Fruit fly (Drosophila melanogaster) whole organism, larva: ENCODE measurements around the gene CG43658.
A peak's percentile ranks its signal among the peaks of the same experiment; 100 is the strongest.

ENCODE experiments used
- noc ChIP-seq: fragments of 200-800 bp; sonication (Bioruptor generic); optimal IDR thresholded peaks from 3 replicates; lab custom pipeline; 2019; ENCODE audit warnings: missing biosample characterization, mild to moderate bottlenecking, missing genetic modification characterization, moderate library complexity

The CG43658 gene

DNA sequence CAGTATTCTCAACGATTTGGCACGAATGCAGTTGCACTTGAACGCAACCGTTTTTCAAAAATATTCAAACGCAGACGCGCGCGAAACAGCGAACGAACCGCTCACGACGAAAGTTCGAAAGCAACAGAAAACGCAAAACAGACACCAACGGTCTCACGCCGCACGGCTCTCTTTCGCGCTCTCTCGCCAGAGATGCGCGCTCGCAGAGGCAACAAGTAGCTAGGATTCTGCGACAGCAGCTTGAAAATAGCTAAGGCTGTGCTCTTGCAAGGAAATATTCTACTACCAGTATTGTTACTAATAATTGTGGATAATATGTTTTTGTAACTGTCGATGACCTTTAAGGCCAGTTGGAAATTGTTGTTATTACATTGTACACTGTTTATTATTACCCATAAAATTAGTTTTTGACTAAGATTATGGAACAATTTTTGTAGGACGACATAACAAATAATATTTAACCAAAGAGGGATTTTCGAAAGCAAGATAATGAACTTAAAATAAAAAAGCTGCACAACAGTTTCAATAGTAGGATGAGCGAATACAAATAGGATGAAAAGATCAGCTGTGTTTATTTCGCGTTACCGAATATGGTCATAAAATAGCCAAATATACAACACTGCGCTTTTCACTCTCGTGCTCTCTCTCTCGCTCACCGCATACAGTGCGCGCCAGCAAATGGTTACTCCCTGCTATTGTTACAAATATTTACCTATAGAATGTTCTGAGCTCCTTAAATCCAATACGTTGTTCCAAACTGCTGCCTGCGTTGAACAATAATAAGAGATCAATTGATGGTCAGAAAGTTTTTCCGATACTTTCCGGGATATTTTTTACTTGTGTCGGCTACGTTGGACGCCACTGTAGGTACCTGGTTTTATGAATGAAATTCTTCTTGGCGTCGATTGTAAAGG is 53.8 kb downstream of the CG43658 start:
- TF ChIP-seq noc (tag; lab: Kevin White, UChicago): peak; percentile 27

DNA sequence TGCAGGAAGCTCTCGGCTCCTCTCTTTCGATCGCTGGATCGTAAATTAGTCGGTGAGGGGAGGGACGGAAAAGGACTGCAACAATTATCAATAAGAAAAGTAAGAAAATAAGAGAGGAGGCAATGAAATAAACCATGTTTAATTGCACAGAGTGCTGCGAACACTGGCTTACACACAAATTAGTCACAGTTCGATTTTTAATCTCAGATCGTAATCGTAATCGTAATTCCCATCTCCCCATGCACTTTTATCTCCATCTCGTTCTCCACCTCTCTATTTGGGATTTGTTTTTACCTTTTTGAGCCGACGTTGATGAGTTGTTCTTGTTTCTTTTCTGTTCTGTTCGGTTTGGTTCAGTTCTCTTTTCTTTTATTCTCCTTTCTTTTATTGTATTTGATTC is 54.7 kb downstream of the CG43658 start:
- no peak for TF ChIP-seq noc (tag; lab: Kevin White, UChicago)

DNA sequence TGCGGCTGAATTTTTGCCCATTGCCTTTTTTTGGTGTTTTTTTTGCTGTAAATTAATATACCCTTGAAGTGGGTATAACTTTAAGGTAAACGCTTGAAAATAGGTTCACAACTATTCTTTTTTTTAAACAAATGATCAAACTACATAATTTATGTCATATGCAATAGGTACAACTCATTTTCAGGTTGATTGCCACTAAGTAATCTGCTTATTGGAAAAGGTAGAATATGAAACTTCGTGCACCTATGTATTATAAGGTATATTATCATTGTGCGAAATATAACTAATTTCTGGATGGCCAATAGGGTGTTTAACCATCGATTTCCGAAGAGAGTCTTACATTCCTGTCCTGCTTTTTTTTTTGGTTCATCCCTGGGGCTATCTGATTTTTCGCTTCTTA is 55.4 kb downstream of the CG43658 start:
- no peak for TF ChIP-seq noc (tag; lab: Kevin White, UChicago)

DNA sequence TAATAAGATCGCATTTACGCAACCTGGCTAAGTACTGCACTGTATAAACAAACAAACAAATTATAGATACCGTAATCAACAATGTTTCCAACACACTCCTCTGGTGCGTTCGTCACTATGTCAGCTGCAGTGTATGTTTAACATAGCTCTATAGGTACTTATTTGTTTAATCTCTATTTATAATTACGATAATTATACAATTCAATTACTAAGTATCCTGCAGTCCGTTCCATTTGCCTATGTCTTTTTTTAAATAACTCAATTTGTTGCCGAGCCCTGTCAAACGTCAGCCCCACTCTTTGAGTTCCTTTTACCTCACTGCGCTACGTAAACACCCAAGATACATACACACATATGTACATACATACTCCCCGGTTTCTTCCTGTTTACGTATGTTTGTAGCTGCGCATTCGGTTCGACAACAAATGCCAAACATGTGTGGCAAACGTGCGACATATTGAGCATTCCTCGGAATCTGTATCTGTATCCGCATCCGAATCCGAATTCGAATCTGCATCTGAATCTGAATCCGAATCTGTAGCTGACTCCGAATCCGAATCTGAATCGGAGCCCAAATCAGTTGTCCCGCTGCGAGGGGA is 56.7 kb downstream of the CG43658 start:
- no peak for TF ChIP-seq noc (tag; lab: Kevin White, UChicago)

DNA sequence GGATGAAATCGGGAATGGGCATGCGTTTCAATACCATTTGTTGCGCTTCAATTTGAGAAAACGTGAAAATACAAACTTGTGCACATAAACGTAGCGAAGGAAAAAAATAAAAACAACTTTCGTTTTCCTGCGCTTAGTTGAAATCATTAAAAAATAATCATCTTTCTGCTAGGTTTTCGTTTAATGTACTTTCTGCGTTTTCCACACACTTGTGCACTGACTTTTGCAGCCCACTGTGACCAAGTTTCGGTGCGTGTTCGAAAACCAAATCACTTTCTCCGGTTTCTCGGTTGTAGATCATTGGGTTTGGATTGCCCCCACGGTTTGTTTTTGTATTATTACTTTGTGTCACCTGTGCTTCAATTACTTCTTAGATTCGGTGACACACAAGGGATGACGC is 57.4 kb downstream of the CG43658 start:
- no peak for TF ChIP-seq noc (tag; lab: Kevin White, UChicago)

DNA sequence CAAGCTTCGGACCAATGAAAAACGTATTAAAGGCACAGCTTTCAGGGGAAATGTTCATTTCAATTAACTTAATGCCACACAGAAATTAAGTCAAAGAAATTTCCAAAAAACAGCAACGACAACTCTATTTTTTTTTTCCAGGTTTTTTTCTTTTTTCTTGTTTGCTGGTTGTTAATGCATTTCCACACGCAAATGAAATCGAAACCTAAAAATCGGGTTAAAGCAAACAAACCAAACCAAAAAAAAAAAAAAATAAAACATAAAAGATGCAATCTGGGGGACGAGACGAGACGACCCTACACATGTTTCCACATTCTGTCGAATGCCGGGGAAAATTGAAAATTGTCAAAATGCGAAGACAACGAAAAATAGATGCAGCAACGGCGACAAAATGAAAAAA is 57.9 kb downstream of the CG43658 start:
- no peak for TF ChIP-seq noc (tag; lab: Kevin White, UChicago)

DNA sequence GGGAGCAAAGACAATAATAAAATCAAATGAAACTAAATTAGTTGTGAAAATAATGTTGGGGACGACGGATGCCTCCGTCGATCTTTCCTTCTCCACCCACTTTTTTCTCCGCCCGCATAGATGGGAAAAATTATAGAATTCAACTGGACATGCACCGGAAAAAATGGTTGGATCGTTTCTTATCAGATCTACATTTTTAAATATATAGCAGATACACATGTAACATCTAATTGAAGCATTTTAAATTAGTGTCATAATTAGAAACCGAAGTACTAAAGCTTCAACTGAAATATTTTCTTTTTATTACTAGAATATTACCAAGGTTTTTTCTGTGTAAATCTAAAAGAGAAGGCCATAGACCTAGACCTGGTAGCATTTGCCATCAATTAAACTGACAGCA is 59.5 kb downstream of the CG43658 start:
- no peak for TF ChIP-seq noc (tag; lab: Kevin White, UChicago)

DNA sequence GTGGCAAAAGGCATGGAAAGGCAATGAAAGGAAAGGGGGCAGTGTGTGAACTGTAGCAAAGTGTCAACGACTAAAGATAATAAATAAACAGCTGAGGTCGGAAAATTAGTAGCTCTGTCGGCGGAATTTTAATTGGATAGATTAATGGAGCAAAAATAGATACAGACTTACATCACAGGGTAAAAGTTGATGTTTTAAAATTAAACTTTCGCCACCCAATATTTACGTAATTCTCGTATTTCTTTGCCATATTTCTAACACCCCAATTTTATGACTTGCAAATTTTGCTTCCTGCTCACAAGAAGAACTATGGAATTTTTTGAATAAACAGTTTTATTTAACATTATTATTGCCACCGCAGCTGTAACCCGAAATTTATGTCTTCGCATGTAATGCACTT is 62.0 kb downstream of the CG43658 start:
- TF ChIP-seq noc (tag; lab: Kevin White, UChicago): no peak

DNA sequence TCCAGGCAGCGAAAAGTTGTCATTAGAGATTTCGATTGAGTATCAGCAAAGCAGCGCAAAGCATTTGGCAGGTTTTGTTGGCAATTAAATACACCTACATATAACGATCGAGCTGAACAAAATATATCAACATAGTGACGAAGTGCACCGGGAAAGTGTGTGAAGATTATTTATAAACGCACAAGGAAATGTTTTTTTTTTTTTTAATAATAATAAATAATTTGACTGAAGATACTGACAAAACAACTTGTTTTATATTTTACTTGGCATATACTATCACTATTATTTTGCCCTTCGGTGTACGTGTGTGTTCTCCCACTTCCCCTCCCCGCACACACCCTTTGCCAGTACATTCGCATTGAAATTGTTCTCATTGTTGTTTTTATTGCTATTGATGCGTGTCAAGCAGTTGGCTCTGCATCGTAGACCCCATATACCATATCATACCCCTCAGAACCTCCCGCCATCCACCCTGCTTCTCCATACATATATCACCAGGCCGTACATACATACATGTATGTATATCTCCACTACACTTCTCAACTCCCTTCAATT is 65.7 kb downstream of the CG43658 start:
- TF ChIP-seq noc (tag; lab: Kevin White, UChicago): no peak

DNA sequence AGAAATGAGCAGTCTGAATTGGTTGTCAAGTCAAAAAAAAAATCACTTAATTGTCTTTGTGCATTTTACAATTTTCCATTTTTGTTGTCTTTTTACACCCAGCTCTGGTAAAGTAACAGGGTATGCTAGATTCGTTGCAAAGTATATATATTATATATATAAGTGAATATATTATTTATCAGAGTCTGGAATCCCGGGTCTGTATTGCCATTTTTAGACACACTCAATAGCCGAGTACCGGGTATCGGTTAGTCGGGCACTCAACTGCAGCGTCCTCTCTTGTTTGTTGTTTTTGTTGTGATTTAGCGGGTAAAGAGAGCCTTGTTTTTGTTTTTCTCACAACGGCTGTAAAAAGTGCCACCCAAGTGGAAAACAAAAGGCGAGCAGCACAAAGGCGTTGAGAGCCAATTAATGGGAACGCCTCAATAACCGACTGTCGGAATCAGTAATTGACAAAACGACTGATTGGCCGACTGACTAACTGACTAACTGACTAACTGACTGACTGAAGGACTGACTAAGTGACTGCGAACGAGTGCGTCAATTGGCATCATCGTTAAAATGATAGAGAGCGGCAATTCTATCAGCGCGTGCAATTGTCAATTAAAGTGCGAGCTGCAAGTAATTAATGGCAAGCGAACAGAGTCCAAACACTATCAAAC is 67.2 kb downstream of the CG43658 start:
- no peak for TF ChIP-seq noc (tag; lab: Kevin White, UChicago)

DNA sequence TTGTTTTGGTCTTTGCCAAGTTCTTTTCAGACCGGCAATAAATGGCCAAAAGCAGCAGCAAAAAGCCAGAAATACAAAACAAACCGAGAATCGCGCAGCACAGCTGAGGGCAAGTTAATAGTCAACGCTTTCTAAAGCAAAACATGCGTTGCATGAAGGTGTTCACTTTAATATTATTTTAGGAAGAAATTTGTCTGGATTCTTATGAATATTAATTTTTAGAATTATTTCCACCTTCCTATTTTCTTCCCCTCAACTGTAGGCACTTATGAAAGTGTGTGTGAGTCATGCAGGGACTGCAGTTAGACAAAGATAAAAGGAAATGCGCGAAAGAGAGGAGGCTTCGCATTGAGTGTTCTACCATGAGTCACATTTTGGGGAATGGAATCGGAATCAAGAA is 69.8 kb downstream of the CG43658 start:
- TF ChIP-seq noc (tag; lab: Kevin White, UChicago): peak; percentile 53

DNA sequence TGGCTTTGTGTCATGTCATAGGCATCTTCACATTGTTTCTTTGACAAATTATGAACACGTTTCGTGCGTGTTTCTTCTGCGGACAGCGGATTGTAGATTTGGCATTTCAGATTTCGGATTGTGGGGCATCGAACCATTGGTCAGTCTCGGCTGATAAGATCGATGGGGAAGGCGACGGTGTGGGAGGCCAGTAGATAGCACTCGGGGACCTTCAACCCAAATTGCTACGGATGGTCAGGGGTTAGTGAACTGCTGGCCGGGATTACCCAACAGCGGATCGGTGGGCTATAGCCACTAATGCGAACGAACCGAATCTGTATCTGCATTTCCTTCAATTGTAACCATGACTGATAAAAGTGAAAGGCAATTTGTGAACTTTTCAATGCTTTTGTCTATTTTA is 70.5 kb downstream of the CG43658 start:
- no peak for TF ChIP-seq noc (tag; lab: Kevin White, UChicago)

DNA sequence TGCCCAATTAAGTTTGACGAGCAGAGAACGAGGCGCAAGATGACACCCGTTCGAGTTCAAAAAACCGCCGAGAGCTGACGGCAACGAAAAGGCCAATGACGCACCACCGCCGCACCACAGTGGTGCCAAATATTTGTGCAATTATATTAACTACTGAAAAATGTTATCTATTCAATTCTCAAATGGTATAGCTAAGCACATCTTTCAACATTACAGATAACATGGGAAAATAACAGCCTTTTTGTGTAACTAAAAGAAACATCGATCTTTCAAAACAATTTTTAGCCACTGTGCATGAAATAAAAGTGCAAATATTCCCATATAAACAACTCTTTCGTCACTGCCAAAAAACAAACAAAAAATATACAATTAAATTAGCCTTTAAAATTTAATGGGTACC is 71.1 kb downstream of the CG43658 start:
- TF ChIP-seq noc (tag; lab: Kevin White, UChicago): no peak

DNA sequence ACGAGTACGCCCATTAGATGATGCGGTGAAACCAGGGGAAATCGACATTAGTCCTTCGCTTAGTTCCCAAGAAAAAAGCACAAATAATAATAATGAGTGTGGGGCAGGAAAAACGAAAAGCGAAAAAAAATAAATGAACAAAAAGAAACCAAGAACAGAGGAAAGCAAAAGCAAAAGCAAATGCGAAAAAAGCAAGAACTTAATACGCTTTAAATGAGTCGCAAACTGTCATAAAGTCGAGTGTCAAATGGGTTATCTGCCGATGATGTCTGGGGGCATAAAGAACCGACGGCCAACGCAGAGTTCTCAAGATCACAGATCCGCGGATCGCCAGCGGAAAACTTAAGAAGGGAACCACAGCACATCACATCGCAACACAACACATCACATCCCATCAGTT is 72.6 kb downstream of the CG43658 start:
- TF ChIP-seq noc (tag; lab: Kevin White, UChicago): no peak

DNA sequence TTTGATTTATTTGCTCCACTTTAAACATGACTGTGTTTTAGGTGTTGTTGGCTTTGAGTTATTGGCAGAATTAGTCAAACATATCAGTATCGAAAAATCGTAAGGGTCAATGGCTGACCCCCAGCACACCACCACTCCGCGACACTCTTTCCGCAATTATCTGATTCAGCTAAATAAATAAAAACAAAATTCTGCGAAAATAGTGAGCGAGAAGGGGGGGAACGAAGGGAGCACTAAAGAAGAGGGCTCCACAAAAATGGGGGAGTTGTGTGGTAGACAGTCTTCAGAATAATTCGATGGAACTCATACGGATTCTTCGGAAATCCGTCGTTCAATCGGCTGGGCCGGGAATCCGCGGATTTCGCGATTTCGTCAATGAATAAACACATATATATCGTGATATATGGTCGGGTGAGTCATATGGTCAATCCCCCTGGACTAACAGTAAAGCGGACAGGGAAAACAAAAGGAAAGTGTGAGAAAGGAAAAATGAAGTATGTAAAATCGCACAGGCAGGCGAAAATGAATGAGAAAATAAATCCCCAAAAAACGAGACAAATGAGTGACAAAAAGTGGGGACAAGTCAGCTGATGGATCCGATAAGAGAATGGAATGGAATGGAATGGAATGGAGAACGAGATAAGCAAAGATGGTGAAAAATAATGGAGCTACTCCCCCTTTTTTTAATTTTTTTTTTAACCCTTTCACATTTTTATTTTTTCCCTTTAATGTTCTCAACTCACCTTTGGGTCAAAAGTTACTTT is 75.5 kb downstream of the CG43658 start:
- no peak for TF ChIP-seq noc (tag; lab: Kevin White, UChicago)
